Fruit fly (Drosophila melanogaster): ENCODE measurements around the gene CG7772.

CG7772 gene

dm6 chrX:17880269-17880889 lies 26.7 kb downstream of the CG7772 start (continued):
- TF ChIP-seq run (tag; optimal IDR thresholded peaks at IDR 0.05) (peak; percentile 89), Spps (tag; optimal IDR thresholded peaks at IDR 0.05) (peak; percentile 40), Dip2 (GFP tag; IDR thresholded peaks at IDR 0.05) (peak; percentile 50), hb (GFP tag; IDR thresholded peaks at IDR 0.05; ENCODE audit: partially characterized antibody) (no peak), knrl (GFP tag; IDR thresholded peaks at IDR 0.05; ENCODE audit: partially characterized antibody) (no peak), Lpt (GFP tag; optimal IDR thresholded peaks at IDR 0.05) (no peak), CG9609 (GFP tag; optimal IDR thresholded peaks at IDR 0.05) (peak; percentile 95), CG17829 (tag; optimal IDR thresholded peaks at IDR 0.05) (peak; percentile 94), Trl (optimal IDR thresholded peaks at IDR 0.05) (peak; percentile 22 to 36), Trl (GFP tag; optimal IDR thresholded peaks at IDR 0.05) (peak; percentile 95), Usf (GFP tag; optimal IDR thresholded peaks at IDR 0.05) (peak; percentile 91), sim (GFP tag; IDR thresholded peaks at IDR 0.05) (peak; percentile 70; the same call in 1 of the 2 replicates), CG5245 (GFP tag; optimal IDR thresholded peaks at IDR 0.05) (peak; percentile 85), slou (GFP tag; optimal IDR thresholded peaks at IDR 0.05) (peak; percentile 89), CG14667 (GFP tag; IDR thresholded peaks at IDR 0.05) (peak; percentile 93), CG7928 (GFP tag; optimal IDR thresholded peaks at IDR 0.05) (peak; percentile 75), ttk (GFP tag; IDR thresholded peaks at IDR 0.05) (peak; percentile 94), CG4282 (GFP tag; optimal IDR thresholded peaks at IDR 0.05) (peak; percentile 66), GATAe (GFP tag; conservative IDR thresholded peaks at IDR 0.05) (peak; percentile 84), D19B (GFP tag; optimal IDR thresholded peaks at IDR 0.05) (peak; percentile 79), CG12299 (tag; optimal IDR thresholded peaks at IDR 0.05) (peak; percentile 93), ewg (GFP tag; optimal IDR thresholded peaks at IDR 0.05) (peak; percentile 92), sob (GFP tag; IDR thresholded peaks at IDR 0.05) (peak; percentile 95), shn (GFP tag; optimal IDR thresholded peaks at IDR 0.05) (peak; percentile 89), z (GFP tag; IDR thresholded peaks at IDR 0.05) (0 out of 3 replicates have a peak, but pooled peaks have one; percentile 20), CG17385 (GFP tag; optimal IDR thresholded peaks at IDR 0.05) (peak; percentile 93), Xbp1 (GFP tag; optimal IDR thresholded peaks at IDR 0.05) (peak; percentile 98), ssp (GFP tag; IDR thresholded peaks at IDR 0.05) (peak; percentile 86), toy (GFP tag; IDR thresholded peaks at IDR 0.05) (peak; percentile 91), CG14710 (tag; optimal IDR thresholded peaks at IDR 0.05) (peak; percentile 66), hbn (GFP tag; IDR thresholded peaks at IDR 0.05; ENCODE audit: partially characterized antibody) (no peak), tin (GFP tag; optimal IDR thresholded peaks at IDR 0.05) (peak; percentile 90), caup (GFP tag; optimal IDR thresholded peaks at IDR 0.05; ENCODE audit: severe bottlenecking) (peak; percentile 91), Oli (tag; optimal IDR thresholded peaks at IDR 0.05) (peak; percentile 96), CG11504 (tag; optimal IDR thresholded peaks at IDR 0.05) (peak; percentile 94), sens-2 (GFP tag; IDR thresholded peaks at IDR 0.05) (peak; percentile 88), p53 (GFP tag; optimal IDR thresholded peaks at IDR 0.05) (peak; percentile 78), cwo (GFP tag; optimal IDR thresholded peaks at IDR 0.05) (peak; percentile 90), dysf (GFP tag; IDR thresholded peaks at IDR 0.05) (peak; percentile 97), Bdp1 (GFP tag; optimal IDR thresholded peaks at IDR 0.05) (peak; percentile 84), CG7556 (GFP tag; optimal IDR thresholded peaks at IDR 0.05) (peak; percentile 92), lmd (GFP tag; IDR thresholded peaks at IDR 0.05) (peak; percentile 96), bbx (GFP tag; IDR thresholded peaks at IDR 0.05; ENCODE audit: partially characterized antibody) (no peak), row (GFP tag; IDR thresholded peaks at IDR 0.05) (peak; percentile 97), eyg (GFP tag; optimal IDR thresholded peaks at IDR 0.05) (peak; percentile 89), Xrp1 (GFP tag; IDR thresholded peaks at IDR 0.05) (peak; percentile 94), pb (GFP tag; optimal IDR thresholded peaks at IDR 0.05) (peak; percentile 88), CG4820 (GFP tag; optimal IDR thresholded peaks at IDR 0.05) (peak; percentile 83), gro (GFP tag; optimal IDR thresholded peaks at IDR 0.05) (peak; percentile 98), ftz-f1 (GFP tag; optimal IDR thresholded peaks at IDR 0.05) (peak; percentile 66), h (optimal IDR thresholded peaks at IDR 0.05) (no peak)

Data from whole organism, embryonic.